Worm (Caenorhabditis elegans) whole organism, L1 larva: Measurements from ENCODE around the gene F22F7.2.

Experiments used
- aly-2 ChIP-seq: fragments of 150-350 bp; optimal IDR thresholded peaks from 2 replicates; lab custom pipeline; 2014; ENCODE audit warnings: missing biosample characterization, missing genetic modification characterization
- elt-2 ChIP-seq: sonication (generic microtip); optimal IDR thresholded peaks from 2 replicates; lab custom pipeline; 2016; ENCODE audit warnings: missing genetic modification characterization, mild to moderate bottlenecking, inconsistent platforms, missing compliant biosample characterization, missing genetic modification reagents
- elt-3 ChIP-seq, 6 experiments: fragments of 150-350 bp in 1 of 6; sonication (generic microtip); optimal IDR thresholded peaks; 2 replicates each; lab custom pipeline; 2017 to 2018; ENCODE audit warnings: missing biosample characterization in 6 of 6, missing genetic modification characterization in 6 of 6, inconsistent platforms in 1 of 6
- nhr-11 ChIP-seq: fragments of 150-350 bp; optimal IDR thresholded peaks from 2 replicates; lab custom pipeline; 2014; ENCODE audit warnings: missing biosample characterization, missing genetic modification characterization
- nhr-84 ChIP-seq: sonication (generic microtip); optimal IDR thresholded peaks from 2 replicates; lab custom pipeline; 2017; ENCODE audit warnings: missing biosample characterization, missing genetic modification characterization
- nhr-90 ChIP-seq: sonication (generic microtip); optimal IDR thresholded peaks from 2 replicates; lab custom pipeline; 2016; ENCODE audit warnings: mild to moderate bottlenecking, missing genetic modification characterization, missing compliant biosample characterization; ENCODE audit not compliant: poor library complexity
- pqm-1 ChIP-seq: sonication (generic microtip); optimal IDR thresholded peaks from 3 replicates; lab custom pipeline; 2017; ENCODE audit warnings: missing biosample characterization, missing genetic modification characterization
- skn-1 ChIP-seq: fragments of 150-350 bp; optimal IDR thresholded peaks from 2 replicates; lab custom pipeline; 2014; ENCODE audit warnings: missing biosample characterization, missing genetic modification characterization

- TF ChIP-seq aly-2 (tag; lab: Kevin White, UChicago) (no peak), nhr-11 (no peak), pqm-1 (tag; lab: Kevin White, UChicago) (no peak), nhr-84 (tag; lab: Kevin White, UChicago) (no peak), skn-1 (tag; lab: Kevin White, UChicago) (no peak), nhr-90 (no peak), elt-3 (tag; optimal IDR thresholded peaks at IDR 0.05; lab: Kevin White, UChicago) (no peak), elt-2 (tag; lab: Kevin White, UChicago) (no peak)
Measured at ce11 chrV:2095772-2096171, 26.8 kb upstream of the F22F7.2 start, which contains the start of gene clec-207.
